Worm (Caenorhabditis elegans) whole organism, L2 larva: ENCODE results near the gene T24G10.2.

Source experiments
- C34F6.9 ChIP-seq: fragments of 150-350 bp; optimal IDR thresholded peaks from 2 replicates; lab custom pipeline; 2014; ENCODE audit warnings: missing biosample characterization, missing genetic modification characterization
- F13H6.1 ChIP-seq: sonication (generic microtip); optimal IDR thresholded peaks from 2 replicates; lab custom pipeline; 2016; ENCODE audit warnings: missing genetic modification characterization, missing compliant biosample characterization
- R02D3.7 ChIP-seq: fragments of 150-350 bp; optimal IDR thresholded peaks from 2 replicates; lab custom pipeline; 2014; ENCODE audit warnings: missing biosample characterization, missing genetic modification characterization
- alr-1 ChIP-seq: fragments of 150-350 bp; optimal IDR thresholded peaks from 2 replicates; lab custom pipeline; 2014; ENCODE audit warnings: missing biosample characterization, missing genetic modification characterization
- aly-2 ChIP-seq: fragments of 150-350 bp; optimal IDR thresholded peaks from 2 replicates; lab custom pipeline; 2014; ENCODE audit warnings: missing biosample characterization, missing genetic modification characterization
- ama-1 ChIP-seq: fragments of 150-350 bp; optimal IDR thresholded peaks from 2 replicates; lab custom pipeline; 2018; ENCODE audit warnings: inconsistent platforms
- blmp-1 ChIP-seq: sonication (generic microtip); optimal IDR thresholded peaks from 2 replicates; lab custom pipeline; 2017; ENCODE audit warnings: missing genetic modification characterization, mild to moderate bottlenecking, missing compliant biosample characterization, antibody characterized with exemption, moderate library complexity; ENCODE audit not compliant: insufficient read depth
- ceh-16 ChIP-seq: fragments of 150-350 bp; optimal IDR thresholded peaks from 2 replicates; lab custom pipeline; 2014; ENCODE audit warnings: missing biosample characterization, missing genetic modification characterization
- ceh-82 ChIP-seq: fragments of 150-350 bp; optimal IDR thresholded peaks from 2 replicates; lab custom pipeline; 2014; ENCODE audit warnings: missing biosample characterization, missing genetic modification characterization
- crh-2 ChIP-seq: sonication (generic microtip); optimal IDR thresholded peaks from 2 replicates; lab custom pipeline; 2017; ENCODE audit warnings: missing biosample characterization, missing genetic modification characterization
- egl-27 ChIP-seq: sonication (generic microtip); optimal IDR thresholded peaks from 3 replicates; lab custom pipeline; 2017; ENCODE audit warnings: missing biosample characterization, missing genetic modification reagents, missing genetic modification characterization
- fos-1 ChIP-seq: fragments of 150-350 bp; optimal IDR thresholded peaks from 2 replicates; lab custom pipeline; 2014; ENCODE audit warnings: missing biosample characterization, missing genetic modification characterization
- lin-13 ChIP-seq: fragments of 150-350 bp; optimal IDR thresholded peaks from 2 replicates; lab custom pipeline; 2014; ENCODE audit warnings: missing biosample characterization, missing genetic modification reagents, missing genetic modification characterization
- lin-39 ChIP-seq: fragments of 150-350 bp; optimal IDR thresholded peaks from 2 replicates; lab custom pipeline; 2014; ENCODE audit warnings: missing biosample characterization, missing genetic modification reagents, missing genetic modification characterization
- lsy-2 ChIP-seq, 2 experiments: fragments of 150-350 bp in 1 of 2; sonication (generic microtip) in 1 of 2; optimal IDR thresholded peaks; 2 replicates each; lab custom pipeline; 2014 to 2017; ENCODE audit warnings: missing biosample characterization in 2 of 2, missing genetic modification characterization in 2 of 2
- mdl-1 ChIP-seq, 2 experiments: fragments of 150-350 bp in 1 of 2; sonication (generic microtip) in 1 of 2; optimal IDR thresholded peaks; 2 replicates each; lab custom pipeline; 2017; ENCODE audit warnings: missing biosample characterization in 2 of 2, missing genetic modification characterization in 2 of 2
- nhr-10 ChIP-seq: sonication (generic microtip); optimal IDR thresholded peaks from 2 replicates; lab custom pipeline; 2017; ENCODE audit warnings: missing biosample characterization, missing genetic modification characterization
- nhr-11 ChIP-seq: fragments of 150-350 bp; optimal IDR thresholded peaks from 2 replicates; lab custom pipeline; 2014; ENCODE audit warnings: missing biosample characterization, missing genetic modification characterization
- nhr-12 ChIP-seq: fragments of 150-350 bp; optimal IDR thresholded peaks from 2 replicates; lab custom pipeline; 2014; ENCODE audit warnings: missing biosample characterization, missing genetic modification characterization
- nhr-129 ChIP-seq: fragments of 150-350 bp; optimal IDR thresholded peaks from 2 replicates; lab custom pipeline; 2014; ENCODE audit warnings: missing biosample characterization, missing genetic modification characterization
- nhr-21 ChIP-seq: fragments of 150-350 bp; optimal IDR thresholded peaks from 2 replicates; lab custom pipeline; 2014; ENCODE audit warnings: missing biosample characterization, missing genetic modification characterization
- nhr-237 ChIP-seq: fragments of 150-350 bp; optimal IDR thresholded peaks from 2 replicates; lab custom pipeline; 2014; ENCODE audit warnings: missing biosample characterization, missing genetic modification characterization
- nhr-25 ChIP-seq: fragments of 150-350 bp; sonication (generic microtip); optimal IDR thresholded peaks from 3 replicates; lab custom pipeline; 2014; ENCODE audit warnings: missing biosample characterization, missing genetic modification characterization
- nhr-6 ChIP-seq: fragments of 150-350 bp; optimal IDR thresholded peaks from 2 replicates; lab custom pipeline; 2014; ENCODE audit warnings: missing biosample characterization, missing genetic modification characterization
- sem-4 ChIP-seq: fragments of 150-350 bp; optimal IDR thresholded peaks from 2 replicates; lab custom pipeline; 2014; ENCODE audit warnings: missing biosample characterization, missing genetic modification reagents, missing genetic modification characterization
- skn-1 ChIP-seq: sonication (generic microtip); optimal IDR thresholded peaks from 2 replicates; lab custom pipeline; 2017; ENCODE audit warnings: missing biosample characterization, missing genetic modification characterization
- sma-3 ChIP-seq: sonication (generic microtip); optimal IDR thresholded peaks from 2 replicates; lab custom pipeline; 2016; ENCODE audit warnings: missing genetic modification reagents, missing genetic modification characterization, missing compliant biosample characterization
- sma-9 ChIP-seq, 2 experiments: fragments of 150-350 bp in 1 of 2; sonication (generic microtip) in 1 of 2; optimal IDR thresholded peaks; 2 replicates each; lab custom pipeline; 2014 to 2016; ENCODE audit warnings: missing genetic modification characterization in 2 of 2, mild to moderate bottlenecking in 1 of 2, missing biosample characterization in 1 of 2, missing compliant biosample characterization in 1 of 2, missing genetic modification reagents in 1 of 2, moderate library complexity in 1 of 2
- snpc-4 ChIP-seq: fragments of 150-350 bp; optimal IDR thresholded peaks from 2 replicates; lab custom pipeline; 2014; ENCODE audit warnings: missing biosample characterization, missing genetic modification characterization
- ztf-1 ChIP-seq: fragments of 200-800 bp; sonication (Bioruptor generic); conservative IDR thresholded peaks from 2 replicates; pipeline ENCODE4 v1.3.6; 2022; ENCODE audit warnings: missing genetic modification characterization, missing compliant biosample characterization
- ztf-11 ChIP-seq: sonication (generic microtip); optimal IDR thresholded peaks from 2 replicates; lab custom pipeline; 2017; ENCODE audit warnings: missing biosample characterization, missing genetic modification characterization
- ztf-4 ChIP-seq: fragments of 150-350 bp; optimal IDR thresholded peaks from 2 replicates; lab custom pipeline; 2014; ENCODE audit warnings: missing biosample characterization, missing genetic modification characterization

The T24G10.2 gene

ce11 chrIII:5421406-5421805 lies 21.2 kb downstream of the T24G10.2 start:
- no peak for TF ChIP-seq ztf-11 (tag; lab: Kevin White, UChicago)
- TF ChIP-seq aly-2 (tag; lab: Kevin White, UChicago) = no peak
- peak; percentile 36 for TF ChIP-seq nhr-129
- TF ChIP-seq F13H6.1 = peak; percentile 52
- TF ChIP-seq alr-1 (tag; lab: Kevin White, UChicago) = no peak
- TF ChIP-seq sma-9 (GFP tag; optimal IDR thresholded peaks at IDR 0.05; lab: Kevin White, UChicago) = peak; percentile 56
- TF ChIP-seq sma-9 (tag; optimal IDR thresholded peaks at IDR 0.05; lab: Kevin White, UChicago) = no peak
- TF ChIP-seq crh-2 (tag; lab: Kevin White, UChicago) = peak; percentile 97
- TF ChIP-seq blmp-1 = peak; percentile 68
- no peak for TF ChIP-seq lin-39 (tag; lab: Kevin White, UChicago)
- TF ChIP-seq mdl-1 (tag; optimal IDR thresholded peaks at IDR 0.05; lab: Kevin White, UChicago) = no peak
- peak; percentile 7 for TF ChIP-seq nhr-25 (tag; lab: Kevin White, UChicago)
- peak; percentile 35 for TF ChIP-seq sma-3 (GFP tag; lab: Kevin White, UChicago)
- peak; percentile 71 for TF ChIP-seq sem-4
- peak; percentile 46 for TF ChIP-seq nhr-21 (tag; lab: Kevin White, UChicago)
- TF ChIP-seq C34F6.9 = no peak
- peak in 1 of 2 experiments; percentile 49 for TF ChIP-seq lsy-2 (tag; optimal IDR thresholded peaks at IDR 0.05; lab: Kevin White, UChicago)
- peak; percentile 9 for TF ChIP-seq fos-1
- TF ChIP-seq snpc-4 (tag; lab: Kevin White, UChicago) = no peak
- TF ChIP-seq lin-13 (GFP tag; lab: Kevin White, UChicago) = no peak

- TF ChIP-seq fos-1 (peak; percentile 26), ztf-11 (tag; lab: Kevin White, UChicago) (no peak), nhr-10 (tag; lab: Kevin White, UChicago) (no peak)
These were observed 22.3 kb downstream of the T24G10.2 start for ce11 chrIII:5420276-5420675.

- no peak for TF ChIP-seq aly-2 (tag; lab: Kevin White, UChicago)
- no peak for TF ChIP-seq mdl-1 (tag; optimal IDR thresholded peaks at IDR 0.05; lab: Kevin White, UChicago)
- TF ChIP-seq blmp-1 = peak; percentile 63
- TF ChIP-seq R02D3.7 (tag; lab: Kevin White, UChicago) = no peak
- no peak for TF ChIP-seq ztf-1 (GFP tag; lab: Robert Waterston, UW)
These were observed 23.0 kb downstream of the T24G10.2 start for ce11 chrIII:5419527-5419926.

DNA sequence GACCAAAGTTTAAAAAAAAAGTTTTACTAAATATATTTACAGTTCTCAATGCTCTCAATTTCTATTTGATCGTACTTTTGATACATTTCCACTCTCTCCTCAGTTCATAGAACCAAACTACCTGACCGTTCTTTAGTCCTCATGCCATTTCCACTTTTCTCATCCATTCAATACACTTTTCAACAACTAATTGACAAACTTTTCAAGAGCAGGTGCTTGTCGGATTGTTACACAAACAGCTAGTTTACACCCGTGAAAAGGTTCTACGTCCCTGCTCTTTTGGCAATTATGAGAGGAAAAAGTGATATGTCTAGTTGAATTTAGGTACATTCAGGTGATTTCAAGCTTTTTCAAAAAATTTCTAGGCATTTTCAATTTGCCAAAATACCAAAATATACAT lies 24.6 kb downstream of the T24G10.2 start:
- TF ChIP-seq lsy-2 (tag; optimal IDR thresholded peaks at IDR 0.05; lab: Kevin White, UChicago) (peak in 1 of 2 experiments; percentile 25), sma-9 (GFP tag; optimal IDR thresholded peaks at IDR 0.05; lab: Kevin White, UChicago) (peak; percentile 35), sma-9 (tag; optimal IDR thresholded peaks at IDR 0.05; lab: Kevin White, UChicago) (no peak), sma-3 (GFP tag; lab: Kevin White, UChicago) (no peak), egl-27 (tag; lab: Kevin White, UChicago) (no peak), nhr-129 (peak; percentile 23)
- TF ChIP-seq, all 48 proteins: peak for 3

DNA sequence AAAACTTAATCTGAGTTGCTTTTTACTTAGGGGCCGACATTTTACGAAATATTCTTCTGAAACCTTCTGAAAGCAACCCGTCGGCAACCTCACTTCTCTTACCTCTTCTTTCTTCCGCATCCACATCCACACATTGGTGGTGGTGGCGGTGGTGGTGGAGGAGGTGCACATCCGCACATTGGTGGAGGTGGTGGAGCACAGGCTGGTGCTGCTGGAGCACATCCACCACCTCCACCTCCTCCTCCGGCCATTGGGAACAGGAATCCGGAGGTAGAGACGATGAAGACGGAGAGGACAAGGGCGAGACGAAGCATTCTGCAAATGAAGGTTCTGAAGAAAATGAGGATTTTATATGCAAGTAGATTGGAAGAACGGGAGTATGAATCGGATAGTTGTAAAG lies 28.9 kb downstream of the T24G10.2 start, which contains the start of gene grl-22:
grl-22 (minus strand) TSS at position 332 of the 400 bp plus-strand sequence.
- TF ChIP-seq nhr-6 (no peak), R02D3.7 (tag; lab: Kevin White, UChicago) (no peak), C34F6.9 (no peak), fos-1 (no peak), nhr-12 (tag; lab: Kevin White, UChicago) (no peak), aly-2 (tag; lab: Kevin White, UChicago) (no peak), ceh-82 (no peak)

ce11 chrIII:5407588-5407987 lies 35.0 kb downstream of the T24G10.2 start, which contains the start of gene W03A5.1:
W03A5.1 (plus strand) TSS chrIII:5407888.
- TF ChIP-seq lsy-2 (tag; optimal IDR thresholded peaks at IDR 0.05; lab: Kevin White, UChicago) (no peak), ama-1 (lab: Kevin White, UChicago) (no peak), nhr-11 (no peak), ceh-16 (tag; lab: Kevin White, UChicago) (no peak), fos-1 (no peak), nhr-237 (no peak), ztf-4 (no peak), skn-1 (tag; lab: Kevin White, UChicago) (no peak)
